Worm (Caenorhabditis elegans) whole organism, L4 larva: ENCODE data around the gene Y20C6A.4.

ENCODE experiments used
- F10B5.3 ChIP-seq: sonication (generic microtip); optimal IDR thresholded peaks from 2 replicates; lab custom pipeline; 2016; ENCODE audit warnings: mild to moderate bottlenecking, missing genetic modification characterization, missing compliant biosample characterization
- R02D3.7 ChIP-seq: fragments of 150-350 bp; sonication (generic microtip); optimal IDR thresholded peaks from 3 replicates; lab custom pipeline; 2014; ENCODE audit warnings: missing biosample characterization, missing genetic modification characterization
- daf-16 ChIP-seq, 3 experiments: sonication (generic microtip); optimal IDR thresholded peaks; 2 replicates each; lab custom pipeline; 2016 to 2017; ENCODE audit warnings: missing genetic modification characterization in 3 of 3, missing genetic modification reagents in 3 of 3, mild to moderate bottlenecking in 2 of 3, missing compliant biosample characterization in 2 of 3, missing biosample characterization in 1 of 3, moderate library complexity in 1 of 3
- dpl-1 ChIP-seq: fragments of 150-350 bp; optimal IDR thresholded peaks from 2 replicates; lab custom pipeline; 2014; ENCODE audit warnings: missing biosample characterization, missing genetic modification reagents, missing genetic modification characterization
- dve-1 ChIP-seq: sonication (generic microtip); optimal IDR thresholded peaks from 2 replicates; lab custom pipeline; 2017; ENCODE audit warnings: antibody characterized with exemption, mild to moderate bottlenecking, missing genetic modification characterization, missing compliant biosample characterization; ENCODE audit not compliant: insufficient read depth
- jun-1 ChIP-seq: fragments of 150-350 bp; optimal IDR thresholded peaks from 2 replicates; lab custom pipeline; 2014; ENCODE audit warnings: missing biosample characterization, missing genetic modification reagents, missing genetic modification characterization
- mep-1 ChIP-seq: fragments of 150-350 bp; sonication (generic microtip); optimal IDR thresholded peaks from 3 replicates; lab custom pipeline; 2014; ENCODE audit warnings: missing biosample characterization, missing genetic modification characterization
- mxl-2 ChIP-seq: fragments of 200-800 bp; sonication (Bioruptor generic); conservative IDR thresholded peaks from 2 replicates; pipeline ENCODE4 v1.3.6; 2022; ENCODE audit warnings: missing genetic modification reagents, missing genetic modification characterization, missing compliant biosample characterization
- nhr-42 ChIP-seq: fragments of 200-800 bp; sonication (Bioruptor generic); IDR thresholded peaks from 2 replicates; pipeline ENCODE4 v1.3.6; 2022; ENCODE audit warnings: missing genetic modification characterization, missing compliant biosample characterization
- snpc-1.2 ChIP-seq: fragments of 200-800 bp; sonication (Bioruptor generic); IDR thresholded peaks from 2 replicates; pipeline ENCODE4 v1.3.6; 2022; ENCODE audit warnings: missing genetic modification reagents, missing genetic modification characterization, missing compliant biosample characterization
- unc-130 ChIP-seq: sonication (generic microtip); optimal IDR thresholded peaks from 2 replicates; lab custom pipeline; 2016; ENCODE audit warnings: missing genetic modification reagents, missing genetic modification characterization, missing compliant biosample characterization

- TF ChIP-seq dpl-1 (no peak), unc-130 (GFP tag; lab: Kevin White, UChicago) (no peak), mep-1 (no peak), mxl-2 (GFP tag; lab: Robert Waterston, UW) (no peak), daf-16 (GFP tag; optimal IDR thresholded peaks at IDR 0.05; lab: Kevin White, UChicago) (no peak), daf-16 (tag; optimal IDR thresholded peaks at IDR 0.05; lab: Kevin White, UChicago) (no peak), jun-1 (tag; lab: Kevin White, UChicago) (no peak), F10B5.3 (tag; lab: Kevin White, UChicago) (no peak), dve-1 (tag; lab: Kevin White, UChicago) (no peak), snpc-1.2 (GFP tag; lab: Robert Waterston, UW) (no peak), nhr-42 (no peak), R02D3.7 (tag; lab: Kevin White, UChicago) (no peak)
Observed at ce11 chrV:17339349-17339748, 40.7 kb upstream of the Y20C6A.4 start.
